Fruit fly (Drosophila melanogaster): ENCODE data around the gene CG12121.

dm6 chrX:9255021-9255420 is 22.8 kb upstream of the CG12121 start:
- TF ChIP-seq CG1620 (GFP tag; optimal IDR thresholded peaks at IDR 0.05), result no peak
- TF ChIP-seq pad (GFP tag; optimal IDR thresholded peaks at IDR 0.05), result no peak
- TF ChIP-seq Crg-1 (GFP tag; optimal IDR thresholded peaks at IDR 0.05), result no peak
- no peak for TF ChIP-seq cic (GFP tag; optimal IDR thresholded peaks at IDR 0.05)
- no peak for TF ChIP-seq ovo (GFP tag; optimal IDR thresholded peaks at IDR 0.05)
- no peak for TF ChIP-seq Hr96 (GFP tag; optimal IDR thresholded peaks at IDR 0.05)
- no peak for TF ChIP-seq CG14711 (tag; optimal IDR thresholded peaks at IDR 0.05)
